Fruit fly (Drosophila melanogaster) whole organism, embryonic: ENCODE measurements around the gene CG32281.
A peak's percentile ranks its signal among the peaks of the same experiment; 100 is the strongest.

Source experiments
- Asciz ChIP-seq: fragments of 200-800 bp; sonication (Bioruptor generic); optimal IDR thresholded peaks from 2 replicates; lab custom pipeline; 2017; ENCODE audit warnings: missing biosample characterization, mild to moderate bottlenecking, missing genetic modification characterization, missing genetic modification reagents
- BtbVII ChIP-seq: fragments of 200-800 bp; sonication (Bioruptor generic); optimal IDR thresholded peaks from 3 replicates; lab custom pipeline; 2017; ENCODE audit warnings: missing biosample characterization, mild to moderate bottlenecking, missing genetic modification characterization
- CG10267 ChIP-seq: fragments of 200-800 bp; sonication (Bioruptor generic); optimal IDR thresholded peaks from 2 replicates; lab custom pipeline; 2018; ENCODE audit warnings: missing biosample characterization, mild to moderate bottlenecking, missing genetic modification characterization, moderate library complexity
- CG10431 ChIP-seq: fragments of 200-800 bp; sonication (Bioruptor generic); optimal IDR thresholded peaks from 3 replicates; lab custom pipeline; 2018; ENCODE audit warnings: missing biosample characterization, mild to moderate bottlenecking, missing genetic modification characterization
- CG10979 ChIP-seq: fragments of 200-800 bp; sonication (Bioruptor generic); optimal IDR thresholded peaks from 2 replicates; lab custom pipeline; 2018; ENCODE audit warnings: missing biosample characterization, mild to moderate bottlenecking, missing genetic modification characterization, moderate library complexity
- CG11398 ChIP-seq: fragments of 200-800 bp; sonication (Bioruptor generic); optimal IDR thresholded peaks from 2 replicates; lab custom pipeline; 2016; ENCODE audit warnings: missing biosample characterization, missing genetic modification characterization
- CG11504 ChIP-seq: fragments of 200-800 bp; sonication (Bioruptor generic); optimal IDR thresholded peaks from 3 replicates; lab custom pipeline; 2019; ENCODE audit warnings: missing biosample characterization, mild to moderate bottlenecking, missing genetic modification characterization, moderate library complexity
- CG11695 ChIP-seq: fragments of 200-800 bp; sonication (Bioruptor generic); IDR thresholded peaks from 3 replicates; pipeline ENCODE4 v1.3.6; 2022; ENCODE audit warnings: missing biosample characterization, missing genetic modification characterization
- CG13296 ChIP-seq: fragments of 200-800 bp; sonication (Bioruptor generic); optimal IDR thresholded peaks from 3 replicates; lab custom pipeline; 2018; ENCODE audit warnings: missing biosample characterization, mild to moderate bottlenecking, missing genetic modification characterization
- CG15269 ChIP-seq: fragments of 200-800 bp; sonication (Bioruptor generic); optimal IDR thresholded peaks from 2 replicates; lab custom pipeline; 2018; ENCODE audit warnings: missing biosample characterization, mild to moderate bottlenecking, missing genetic modification characterization, moderate library complexity
- CG18476 ChIP-seq: fragments of 200-800 bp; sonication (Bioruptor generic); optimal IDR thresholded peaks from 2 replicates; lab custom pipeline; 2016; ENCODE audit warnings: missing biosample characterization, mild to moderate bottlenecking, missing genetic modification characterization
- CG18764 ChIP-seq: fragments of 200-800 bp; sonication (Bioruptor generic); optimal IDR thresholded peaks from 3 replicates; lab custom pipeline; 2016; ENCODE audit warnings: missing biosample characterization, missing genetic modification characterization
- CG31388 ChIP-seq: fragments of 200-800 bp; sonication (Bioruptor generic); optimal IDR thresholded peaks from 2 replicates; lab custom pipeline; 2016; ENCODE audit warnings: missing biosample characterization, missing genetic modification characterization
- CG3847 ChIP-seq: fragments of 200-800 bp; sonication (Bioruptor generic); IDR thresholded peaks from 2 replicates; pipeline ENCODE4 v1.3.6; 2022; ENCODE audit warnings: missing biosample characterization, missing genetic modification characterization
- CG4424 ChIP-seq: fragments of 200-800 bp; sonication (Bioruptor generic); optimal IDR thresholded peaks from 3 replicates; lab custom pipeline; 2016; ENCODE audit warnings: missing biosample characterization, missing genetic modification characterization
- CG4854 ChIP-seq: fragments of 200-800 bp; sonication (Bioruptor generic); optimal IDR thresholded peaks from 2 replicates; lab custom pipeline; 2016; ENCODE audit warnings: missing biosample characterization, missing genetic modification characterization, inconsistent platforms
- CG6854 ChIP-seq: fragments of 200-800 bp; sonication (Bioruptor generic); optimal IDR thresholded peaks from 3 replicates; lab custom pipeline; 2017; ENCODE audit warnings: missing biosample characterization, mild to moderate bottlenecking, missing genetic modification characterization
- CG8478 ChIP-seq: fragments of >200 bp; optimal IDR thresholded peaks from 2 replicates; lab custom pipeline; 2018
- CG9876 ChIP-seq: fragments of 200-800 bp; sonication (Bioruptor generic); optimal IDR thresholded peaks from 2 replicates; lab custom pipeline; 2016; ENCODE audit warnings: missing biosample characterization, missing genetic modification characterization
- Dad ChIP-seq: fragments of 200-800 bp; sonication (Bioruptor generic); optimal IDR thresholded peaks from 3 replicates; lab custom pipeline; 2016; ENCODE audit warnings: missing biosample characterization, missing genetic modification characterization
- E2f1 ChIP-seq: fragments of 200-800 bp; sonication (Bioruptor generic); IDR thresholded peaks from 2 replicates; pipeline ENCODE4 v1.3.6; 2022; ENCODE audit warnings: missing biosample characterization, missing genetic modification characterization
- Hmr ChIP-seq: fragments of 200-800 bp; sonication (Bioruptor generic); optimal IDR thresholded peaks from 3 replicates; lab custom pipeline; 2017; ENCODE audit warnings: mild to moderate bottlenecking, missing biosample characterization, missing genetic modification reagents, missing genetic modification characterization
- Hr51 ChIP-seq, 2 experiments: fragments of 200-800 bp; sonication (Bioruptor generic); optimal IDR thresholded peaks; 2 replicates in 1 of 2; 3 replicates in 1 of 2; lab custom pipeline; 2016 to 2018; ENCODE audit warnings: missing biosample characterization in 2 of 2, missing genetic modification characterization in 2 of 2, mild to moderate bottlenecking in 1 of 2, moderate library complexity in 1 of 2
- Lim3 ChIP-seq: fragments of 200-800 bp; sonication (Bioruptor generic); IDR thresholded peaks from 2 replicates; pipeline ENCODE4 v1.3.6; 2022; ENCODE audit warnings: missing biosample characterization, missing genetic modification characterization
- NC2β ChIP-seq: fragments of 200-800 bp; sonication (Bioruptor generic); optimal IDR thresholded peaks from 2 replicates; lab custom pipeline; 2016; ENCODE audit warnings: missing biosample characterization, missing genetic modification characterization
- Vsx1 ChIP-seq: fragments of 200-800 bp; sonication (Bioruptor generic); optimal IDR thresholded peaks from 2 replicates; lab custom pipeline; 2017; ENCODE audit warnings: missing biosample characterization, mild to moderate bottlenecking, missing genetic modification characterization, missing genetic modification reagents
- ato ChIP-seq: fragments of 200-800 bp; sonication (Bioruptor generic); IDR thresholded peaks from 2 replicates; pipeline ENCODE4 v1.3.6; 2022; ENCODE audit warnings: missing biosample characterization, missing genetic modification characterization; ENCODE audit not compliant: partially characterized antibody
- az2 ChIP-seq: fragments of 200-800 bp; sonication (Bioruptor generic); optimal IDR thresholded peaks from 3 replicates; lab custom pipeline; 2016; ENCODE audit warnings: missing biosample characterization, missing genetic modification characterization
- bsh ChIP-seq, 2 experiments: fragments of 200-800 bp; sonication (Bioruptor generic); optimal IDR thresholded peaks; 2 replicates each; lab custom pipeline; 2017 to 2018; ENCODE audit warnings: mild to moderate bottlenecking in 2 of 2, missing biosample characterization in 2 of 2, missing genetic modification characterization in 2 of 2, moderate library complexity in 1 of 2
- cg ChIP-seq: fragments of 200-800 bp; sonication (Bioruptor generic); optimal IDR thresholded peaks from 3 replicates; lab custom pipeline; 2019; ENCODE audit warnings: missing biosample characterization, mild to moderate bottlenecking, missing genetic modification characterization, moderate library complexity
- chinmo ChIP-seq: fragments of 200-800 bp; sonication (Bioruptor generic); IDR thresholded peaks from 4 replicates; pipeline ENCODE4 v1.3.6; 2022; ENCODE audit warnings: missing biosample characterization, missing genetic modification characterization; ENCODE audit not compliant: partially characterized antibody
- chn ChIP-seq: fragments of 200-800 bp; sonication (Bioruptor generic); optimal IDR thresholded peaks from 2 replicates; lab custom pipeline; 2016; ENCODE audit warnings: missing biosample characterization, missing genetic modification characterization
- croc ChIP-seq: fragments of 200-800 bp; sonication (Bioruptor generic); conservative IDR thresholded peaks from 3 replicates; pipeline ENCODE4 v1.3.6; 2022; ENCODE audit warnings: missing biosample characterization, missing genetic modification characterization
- cwo ChIP-seq: fragments of 200-800 bp; sonication (Bioruptor generic); optimal IDR thresholded peaks from 3 replicates; lab custom pipeline; 2017; ENCODE audit warnings: missing biosample characterization, missing genetic modification characterization, mild to moderate bottlenecking, moderate library complexity, missing genetic modification reagents
- hth ChIP-seq: fragments of >200 bp; optimal IDR thresholded peaks from 2 replicates; lab custom pipeline; 2017; ENCODE audit warnings: inconsistent platforms
- lov ChIP-seq, 2 experiments: fragments of 200-800 bp in 1 of 2; fragments of >200 bp in 1 of 2; sonication (Bioruptor generic) in 1 of 2; IDR thresholded peaks in 1 of 2; optimal IDR thresholded peaks in 1 of 2; 2 replicates in 1 of 2; 3 replicates in 1 of 2; pipeline versions ENCODE4 v1.3.6 to Lab custom; 2017 to 2022; ENCODE audit warnings: missing biosample characterization in 1 of 2, missing genetic modification characterization in 1 of 2
- luna ChIP-seq: fragments of 200-800 bp; sonication (Bioruptor generic); optimal IDR thresholded peaks from 2 replicates; lab custom pipeline; 2016; ENCODE audit warnings: missing biosample characterization, missing genetic modification characterization
- onecut ChIP-seq: fragments of 200-800 bp; sonication (Bioruptor generic); IDR thresholded peaks from 2 replicates; pipeline ENCODE4 v1.3.6; 2022; ENCODE audit warnings: missing biosample characterization, missing genetic modification characterization
- peb ChIP-seq: fragments of 200-800 bp; sonication (Bioruptor generic); IDR thresholded peaks from 2 replicates; pipeline ENCODE4 v1.3.6; 2022; ENCODE audit warnings: missing biosample characterization, missing genetic modification characterization
- scrt ChIP-seq: fragments of 200-800 bp; sonication (Bioruptor generic); optimal IDR thresholded peaks from 2 replicates; lab custom pipeline; 2018; ENCODE audit warnings: missing biosample characterization, mild to moderate bottlenecking, missing genetic modification characterization, moderate library complexity
- seq ChIP-seq: fragments of 200-800 bp; sonication (Bioruptor generic); IDR thresholded peaks from 2 replicates; pipeline ENCODE4 v1.3.6; 2022; ENCODE audit warnings: missing biosample characterization, missing genetic modification characterization
- slbo ChIP-seq: fragments of 200-800 bp; sonication (Bioruptor generic); IDR thresholded peaks from 2 replicates; pipeline ENCODE4 v1.3.6; 2022; ENCODE audit warnings: missing biosample characterization, missing genetic modification characterization
- stwl ChIP-seq: fragments of 200-800 bp; sonication (Bioruptor generic); optimal IDR thresholded peaks from 3 replicates; lab custom pipeline; 2018; ENCODE audit warnings: missing biosample characterization, mild to moderate bottlenecking, missing genetic modification characterization, moderate library complexity
- tio ChIP-seq: fragments of 200-800 bp; sonication (Bioruptor generic); optimal IDR thresholded peaks from 2 replicates; lab custom pipeline; 2017; ENCODE audit warnings: missing biosample characterization, missing genetic modification characterization, inconsistent platforms
- trem ChIP-seq: fragments of 200-800 bp; optimal IDR thresholded peaks from 3 replicates; lab custom pipeline; 2019; ENCODE audit warnings: missing biosample characterization, mild to moderate bottlenecking, missing genetic modification characterization, moderate library complexity
- tup ChIP-seq: fragments of 200-800 bp; sonication (Bioruptor generic); optimal IDR thresholded peaks from 2 replicates; lab custom pipeline; 2016; ENCODE audit warnings: missing biosample characterization, mild to moderate bottlenecking, missing genetic modification characterization, moderate library complexity
- zfh2 ChIP-seq: fragments of 200-800 bp; sonication (Bioruptor generic); optimal IDR thresholded peaks from 2 replicates; lab custom pipeline; 2016; ENCODE audit warnings: missing biosample characterization, missing genetic modification characterization

The CG32281 gene

dm6 chr3L:3198447-3199402, 29.6 kb downstream of the CG32281 start, which contains the start of the genes CG32276 and gry (continued):
- 0 out of 4 replicates have a peak, but pooled peaks have one; percentile 54 for TF ChIP-seq chinmo (GFP tag; lab: Robert Waterston, UW)
- peak; percentile 71 for TF ChIP-seq CG10979 (tag; lab: Kevin White, UChicago)
- peak; percentile 84 for TF ChIP-seq NC2β
- TF ChIP-seq slbo (GFP tag; lab: Robert Waterston, UW) = peak; percentile 86
- no peak for TF ChIP-seq croc
- peak in 1 of 2 experiments; percentile 78 for TF ChIP-seq Hr51 (GFP tag; optimal IDR thresholded peaks at IDR 0.05; lab: Kevin White, UChicago)
- peak; percentile 35 for TF ChIP-seq BtbVII (GFP tag; lab: Kevin White, UChicago)
- TF ChIP-seq trem (tag; lab: Kevin White, UChicago) = peak; percentile 91
- TF ChIP-seq luna (GFP tag; lab: Kevin White, UChicago) = no peak
- peak; percentile 73 for TF ChIP-seq cg
- no peak for TF ChIP-seq CG15269 (tag; lab: Kevin White, UChicago)
- peak; percentile 76 for TF ChIP-seq Hmr
- no peak for TF ChIP-seq CG11504 (tag; lab: Kevin White, UChicago)
- TF ChIP-seq onecut = peak; percentile 30
- peak; percentile 79 for TF ChIP-seq az2 (GFP tag; lab: Kevin White, UChicago)
- no peak for TF ChIP-seq CG4854 (GFP tag; lab: Kevin White, UChicago)
- no peak for TF ChIP-seq ato (GFP tag; lab: Robert Waterston, UW)
- TF ChIP-seq CG31388 (GFP tag; lab: Kevin White, UChicago) = peak; percentile 55
- TF ChIP-seq bsh (GFP tag; optimal IDR thresholded peaks at IDR 0.05; lab: Kevin White, UChicago) = peak in 1 of 2 experiments; percentile 66
- TF ChIP-seq hth (lab: Kevin White, UChicago) = no peak
- TF ChIP-seq CG3847 = peak; percentile 83
- TF ChIP-seq CG18476 (GFP tag; lab: Kevin White, UChicago) = peak; percentile 71
- TF ChIP-seq peb (GFP tag; lab: Robert Waterston, UW) = no peak
- TF ChIP-seq CG8478 = no peak
- no peak for TF ChIP-seq tio (GFP tag; lab: Kevin White, UChicago)
- TF ChIP-seq CG6854 = peak; percentile 29
- peak; percentile 60 for TF ChIP-seq stwl (tag; lab: Kevin White, UChicago)
- peak; percentile 61 for TF ChIP-seq cwo (GFP tag; lab: Kevin White, UChicago)
- TF ChIP-seq Lim3 (GFP tag; lab: Robert Waterston, UW) = no peak
- peak; percentile 53 for TF ChIP-seq E2f1 (GFP tag; lab: Robert Waterston, UW)
- peak; percentile 65 for TF ChIP-seq CG13296 (GFP tag; lab: Kevin White, UChicago)
- TF ChIP-seq seq (GFP tag; lab: Robert Waterston, UW) = peak; percentile 45; the same call in 1 of the 2 replicates
- TF ChIP-seq CG9876 = peak; percentile 55
- peak; percentile 63 for TF ChIP-seq tup (GFP tag; lab: Kevin White, UChicago)
- no peak for TF ChIP-seq lov (optimal IDR thresholded peaks at IDR 0.05; lab: Kevin White, UChicago)
- peak; percentile 61; the same call in 1 of the 3 replicates for TF ChIP-seq lov (GFP tag; IDR thresholded peaks at IDR 0.05; lab: Robert Waterston, UW)
- no peak for TF ChIP-seq Vsx1
- TF ChIP-seq zfh2 (GFP tag; lab: Kevin White, UChicago) = peak; percentile 85
- peak; percentile 68 for TF ChIP-seq Dad (GFP tag; lab: Kevin White, UChicago)
- TF ChIP-seq CG11398 (GFP tag; lab: Kevin White, UChicago) = no peak
- peak; percentile 74 for TF ChIP-seq CG18764 (GFP tag; lab: Kevin White, UChicago)
- TF ChIP-seq scrt (GFP tag; lab: Kevin White, UChicago) = peak; percentile 76
- no peak for TF ChIP-seq CG10431
- TF ChIP-seq CG10267 (tag; lab: Kevin White, UChicago) = peak; percentile 82
- peak; percentile 73 for TF ChIP-seq CG11695 (GFP tag; lab: Robert Waterston, UW)
- TF ChIP-seq CG4424 (GFP tag; lab: Kevin White, UChicago) = peak; percentile 85
- peak; percentile 77 for TF ChIP-seq chn (GFP tag; lab: Kevin White, UChicago)
- TF ChIP-seq Asciz (GFP tag; lab: Kevin White, UChicago) = no peak
